Worm (Caenorhabditis elegans): ENCODE data around the gene ZK938.11.

DNA sequence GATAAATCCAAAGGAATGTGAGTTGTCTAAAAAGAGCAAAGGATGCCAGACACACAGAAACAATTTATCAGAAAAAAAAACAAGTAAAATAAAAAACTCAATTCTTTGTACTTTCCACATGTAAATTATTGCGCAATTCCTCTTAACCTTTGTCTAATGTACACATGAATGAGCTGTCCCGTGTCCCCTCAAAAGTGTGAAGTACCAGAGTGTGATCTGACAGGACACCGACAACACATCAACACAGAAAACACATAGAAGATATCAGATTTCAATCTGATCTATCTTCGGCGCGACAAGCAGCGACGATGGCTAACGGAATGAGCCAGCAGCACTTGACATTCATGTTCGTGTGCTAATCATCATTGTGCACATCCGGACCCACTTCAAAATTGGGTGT is 11.7 kb downstream of the ZK938.11 start:
- no peak for TF ChIP-seq ztf-11 (tag; optimal IDR thresholded peaks at IDR 0.05)
- TF ChIP-seq unc-62 (GFP tag; optimal IDR thresholded peaks at IDR 0.05) = no peak
- TF ChIP-seq ceh-83 (GFP tag; optimal IDR thresholded peaks at IDR 0.05) = no peak
- TF ChIP-seq nhr-2 (tag; optimal IDR thresholded peaks at IDR 0.05) = peak; percentile 77
- TF ChIP-seq nhr-12 (tag; optimal IDR thresholded peaks at IDR 0.05) = no peak
- TF ChIP-seq bed-3 (GFP tag; optimal IDR thresholded peaks at IDR 0.05) = no peak
- TF ChIP-seq unc-39 (tag; optimal IDR thresholded peaks at IDR 0.05) = no peak
- TF ChIP-seq cnd-1 (tag; optimal IDR thresholded peaks at IDR 0.05) = no peak
- TF ChIP-seq elt-1 (tag; optimal IDR thresholded peaks at IDR 0.05; ENCODE audit: borderline replicate concordance, insufficient read depth) = no peak
- TF ChIP-seq nhr-28 (tag; optimal IDR thresholded peaks at IDR 0.05) = no peak

Measured in whole organism, mixed stage, embryonic.